Worm (Caenorhabditis elegans): ENCODE data around the gene F42A10.9.

F42A10.9 gene

DNA sequence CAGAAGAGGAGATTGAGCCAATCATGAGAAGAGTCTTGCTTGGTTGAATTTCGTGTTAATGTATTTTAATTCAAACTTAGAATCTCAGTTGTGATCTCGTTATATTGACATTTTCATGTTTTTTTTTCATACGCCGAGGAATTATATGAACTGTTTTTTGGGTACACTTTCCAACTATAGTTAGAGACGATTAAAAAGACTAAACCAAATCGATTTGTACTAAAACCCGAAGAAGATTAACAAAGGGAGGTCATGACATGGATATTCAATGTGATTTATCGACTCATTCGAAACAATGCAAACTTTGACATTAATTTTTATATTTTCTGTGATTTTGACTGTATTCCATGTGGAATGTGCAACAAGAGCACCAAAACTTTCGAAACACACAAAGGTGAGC, 16.5 kb upstream of the F42A10.9 start, which contains the start of gene Y42G9A.2:
Gene Y42G9A.2, plus strand, starts transcription at position 284 of the 400 bp plus-strand sequence.
- TF ChIP-seq gei-17 (GFP tag; optimal IDR thresholded peaks at IDR 0.05) (no peak), ekl-4 (GFP tag; IDR thresholded peaks at IDR 0.05) (0 out of 2 replicates have a peak, but pooled peaks have one; percentile 1)

DNA sequence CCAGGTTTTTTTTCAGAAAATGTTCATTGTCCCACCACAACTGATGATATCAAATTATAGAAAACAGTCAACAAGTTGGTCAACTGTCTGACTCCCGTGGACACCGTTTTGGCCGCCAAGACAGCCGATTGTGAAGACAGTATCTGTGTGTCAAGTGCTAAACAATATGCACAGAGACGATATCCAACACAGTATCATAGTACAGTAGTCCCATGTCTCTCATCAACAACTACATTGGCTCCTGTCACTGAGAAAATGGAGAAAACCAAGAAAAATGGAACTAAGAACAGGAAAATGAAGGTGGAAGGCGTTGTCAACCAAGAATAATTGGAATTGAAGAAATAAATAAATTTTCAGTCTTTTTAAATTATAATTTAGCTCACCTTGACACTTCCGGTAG, 15.7 kb upstream of the F42A10.9 start:
- TF ChIP-seq ceh-27 (GFP tag; optimal IDR thresholded peaks at IDR 0.05) (no peak), dpff-1 (tag; optimal IDR thresholded peaks at IDR 0.05) (peak; percentile 43), aptf-2 (GFP tag; conservative IDR thresholded peaks at IDR 0.05) (no peak), cebp-2 (GFP tag; IDR thresholded peaks at IDR 0.05) (0 out of 2 replicates have a peak, but pooled peaks have one; percentile 52), zim-3 (tag; optimal IDR thresholded peaks at IDR 0.05) (peak; percentile 49), mcd-1 (GFP tag; IDR thresholded peaks at IDR 0.05) (0 out of 2 replicates have a peak, but pooled peaks have one; percentile 3), Y53G8AR.9 (GFP tag; conservative IDR thresholded peaks at IDR 0.05) (peak; percentile 36; the same call in 1 of the 2 replicates), madf-6 (GFP tag; IDR thresholded peaks at IDR 0.05) (no peak), gei-17 (GFP tag; optimal IDR thresholded peaks at IDR 0.05) (no peak), C06A6.2 (GFP tag; conservative IDR thresholded peaks at IDR 0.05) (0 out of 2 replicates have a peak, but pooled peaks have one; percentile 17)

DNA sequence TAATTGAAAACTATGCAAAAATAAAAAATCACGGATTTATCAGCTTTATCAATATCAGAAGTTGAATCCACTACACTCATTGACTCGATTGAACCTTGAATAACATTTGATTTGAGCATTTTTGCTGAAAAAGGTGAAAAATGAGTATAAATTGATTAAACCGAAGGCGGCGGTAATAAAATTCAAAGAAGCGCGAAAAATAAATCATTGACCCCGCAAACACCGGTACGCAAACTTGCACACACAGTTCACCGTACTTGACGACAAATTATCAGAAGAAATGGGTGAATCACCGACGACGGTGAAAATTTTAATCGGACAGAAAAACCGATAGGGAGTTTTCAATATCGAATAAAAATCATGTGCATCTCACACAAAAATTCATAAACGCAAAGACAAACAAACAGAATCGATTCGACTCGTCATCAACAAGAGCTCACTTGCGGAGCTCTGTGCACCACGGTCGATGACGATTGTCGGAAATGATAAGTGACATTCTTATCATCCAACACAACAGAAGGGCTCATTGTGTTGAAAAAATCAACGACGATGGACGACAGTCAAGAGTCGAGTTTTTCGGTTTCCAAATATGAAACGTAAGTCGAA, 14.8 kb upstream of the F42A10.9 start, which contains the start of the genes wht-7 and Y42G9A.1:
Gene wht-7, minus strand, starts transcription at position 131 of the 606 bp plus-strand sequence.
Gene Y42G9A.1, plus strand, starts transcription at position 495 of the 606 bp plus-strand sequence.
- peak; percentile 28 for TF ChIP-seq dpl-1 (GFP tag; optimal IDR thresholded peaks at IDR 0.05)
- no peak for TF ChIP-seq snpc-1.1 (tag; optimal IDR thresholded peaks at IDR 0.05; ENCODE audit: insufficient read depth)
- no peak for TF ChIP-seq F23B12.7 (tag; optimal IDR thresholded peaks at IDR 0.05; ENCODE audit: insufficient read depth)
- no peak for TF ChIP-seq hmg-20 (GFP tag; IDR thresholded peaks at IDR 0.05)
- TF ChIP-seq zfh-2 (GFP tag; conservative IDR thresholded peaks at IDR 0.05): no peak
- TF ChIP-seq hlh-12 (tag; optimal IDR thresholded peaks at IDR 0.05): no peak
- peak in 1 of 2 experiments; percentile 12 for TF ChIP-seq let-607 (tag; optimal IDR thresholded peaks at IDR 0.05)
- TF ChIP-seq pha-4 (tag; optimal IDR thresholded peaks at IDR 0.05): no peak
- TF ChIP-seq repo-1 (tag; optimal IDR thresholded peaks at IDR 0.05): peak; percentile 11
- TF ChIP-seq nfya-2 (GFP tag; IDR thresholded peaks at IDR 0.05): no peak
- no peak for TF ChIP-seq hmg-1.2 (GFP tag; IDR thresholded peaks at IDR 0.05)
- peak; percentile 40; the same call in 1 of the 2 replicates for TF ChIP-seq dox-1 (GFP tag; IDR thresholded peaks at IDR 0.05)
- no peak for TF ChIP-seq rec-8 (tag; optimal IDR thresholded peaks at IDR 0.05)
- TF ChIP-seq madf-8 (GFP tag; conservative IDR thresholded peaks at IDR 0.05): peak; percentile 54
- peak; percentile 85 for TF ChIP-seq efl-1 (GFP tag; optimal IDR thresholded peaks at IDR 0.05)
- no peak for TF ChIP-seq mel-28 (tag; optimal IDR thresholded peaks at IDR 0.05; ENCODE audit: borderline replicate concordance)
- no peak for TF ChIP-seq snpc-1.3 (tag; optimal IDR thresholded peaks at IDR 0.05; ENCODE audit: insufficient read depth)
- peak; percentile 43; the same call in 1 of the 2 replicates for TF ChIP-seq ceh-91 (GFP tag; IDR thresholded peaks at IDR 0.05)
- TF ChIP-seq rcor-1 (GFP tag; IDR thresholded peaks at IDR 0.05): no peak
- TF ChIP-seq him-1 (tag; optimal IDR thresholded peaks at IDR 0.05): no peak
- TF ChIP-seq ztf-28 (GFP tag; IDR thresholded peaks at IDR 0.05): no peak
- no peak for TF ChIP-seq attf-5 (GFP tag; optimal IDR thresholded peaks at IDR 0.05)
- TF ChIP-seq Y53F4B.3 (GFP tag; IDR thresholded peaks at IDR 0.05): no peak
- TF ChIP-seq nhr-120 (GFP tag; IDR thresholded peaks at IDR 0.05): no peak
- TF ChIP-seq ceh-27 (GFP tag; optimal IDR thresholded peaks at IDR 0.05): no peak
- no peak for TF ChIP-seq aptf-2 (GFP tag; conservative IDR thresholded peaks at IDR 0.05)
- TF ChIP-seq lin-26 (GFP tag; IDR thresholded peaks at IDR 0.05): no peak
- no peak for TF ChIP-seq tlf-1 (GFP tag; optimal IDR thresholded peaks at IDR 0.05)
- TF ChIP-seq Y79H2A.3 (GFP tag; conservative IDR thresholded peaks at IDR 0.05): no peak
- TF ChIP-seq mcd-1 (GFP tag; IDR thresholded peaks at IDR 0.05): no peak
- no peak for TF ChIP-seq F57A8.1 (GFP tag; optimal IDR thresholded peaks at IDR 0.05)
- TF ChIP-seq egl-18 (GFP tag; IDR thresholded peaks at IDR 0.05): no peak
- no peak for TF ChIP-seq B0336.3 (GFP tag; IDR thresholded peaks at IDR 0.05)
- no peak for TF ChIP-seq sdz-38 (tag; optimal IDR thresholded peaks at IDR 0.05)
- TF ChIP-seq egl-44 (GFP tag; IDR thresholded peaks at IDR 0.05): no peak

All from whole organism, young adult.